Fruit fly (Drosophila melanogaster): ENCODE data around the gene Zip99C.

Gene Zip99C

dm6 chr3R:29861432-29862249 lies 7.1 kb downstream of the Zip99C start, which contains the start of the genes CG15514 and RpS8 (continued):
- TF ChIP-seq prd (optimal IDR thresholded peaks at IDR 0.05): no peak
- 0 out of 3 replicates have a peak, but pooled peaks have one; percentile 51 for TF ChIP-seq prd (GFP tag; IDR thresholded peaks at IDR 0.05)
- TF ChIP-seq Drgx (GFP tag; IDR thresholded peaks at IDR 0.05): no peak
- peak; percentile 90 for TF ChIP-seq Med (GFP tag)
- TF ChIP-seq CG10462 (GFP tag; optimal IDR thresholded peaks at IDR 0.05): peak; percentile 24
- peak; percentile 70 for TF ChIP-seq CG17385 (GFP tag; optimal IDR thresholded peaks at IDR 0.05)
- TF ChIP-seq CG12659 (GFP tag; optimal IDR thresholded peaks at IDR 0.05): peak; percentile 88
- TF ChIP-seq al (GFP tag; IDR thresholded peaks at IDR 0.05): peak; percentile 51; the same call in 1 of the 2 replicates
- TF ChIP-seq YL-1 (GFP tag; optimal IDR thresholded peaks at IDR 0.05): peak; percentile 96
- peak; percentile 74 for TF ChIP-seq so (GFP tag; IDR thresholded peaks at IDR 0.05)
- peak; percentile 70 for TF ChIP-seq CG13296 (GFP tag; optimal IDR thresholded peaks at IDR 0.05)
- peak; percentile 30 for TF ChIP-seq Ssrp (tag; optimal IDR thresholded peaks at IDR 0.05)
- TF ChIP-seq exex (tag; optimal IDR thresholded peaks at IDR 0.05): no peak
- no peak for TF ChIP-seq HmgD (GFP tag; optimal IDR thresholded peaks at IDR 0.05)
- TF ChIP-seq CG9932 (GFP tag; IDR thresholded peaks at IDR 0.05): peak; percentile 65
- peak in 1 of 3 experiments; percentile 55 for TF ChIP-seq lola (GFP tag; optimal IDR thresholded peaks at IDR 0.05)
- peak; percentile 8 for TF ChIP-seq Usf (GFP tag; optimal IDR thresholded peaks at IDR 0.05)
- TF ChIP-seq CG17186 (GFP tag; optimal IDR thresholded peaks at IDR 0.05): peak; percentile 100
- no peak for TF ChIP-seq mld (GFP tag; IDR thresholded peaks at IDR 0.05; ENCODE audit: partially characterized antibody)
- TF ChIP-seq NK7.1 (GFP tag; optimal IDR thresholded peaks at IDR 0.05): peak; percentile 1
- peak; percentile 51 for TF ChIP-seq scrt (GFP tag; optimal IDR thresholded peaks at IDR 0.05)
- TF ChIP-seq Nf-YB (GFP tag; optimal IDR thresholded peaks at IDR 0.05): peak; percentile 30
- TF ChIP-seq CG31365 (tag; optimal IDR thresholded peaks at IDR 0.05): peak; percentile 34
- TF ChIP-seq CG17361 (GFP tag; IDR thresholded peaks at IDR 0.05): peak; percentile 64
- TF ChIP-seq CG11695 (GFP tag; IDR thresholded peaks at IDR 0.05): 0 out of 3 replicates have a peak, but pooled peaks have one; percentile 38
- TF ChIP-seq CG31388 (GFP tag; optimal IDR thresholded peaks at IDR 0.05): no peak
- TF ChIP-seq ewg (GFP tag; optimal IDR thresholded peaks at IDR 0.05): peak; percentile 44
- peak; percentile 63 for TF ChIP-seq CG17829 (tag; optimal IDR thresholded peaks at IDR 0.05)
- TF ChIP-seq CG6683 (GFP tag; optimal IDR thresholded peaks at IDR 0.05): no peak
- peak; percentile 21 for TF ChIP-seq CG4820 (GFP tag; optimal IDR thresholded peaks at IDR 0.05)
- peak; percentile 71 for TF ChIP-seq CG9797 (GFP tag; optimal IDR thresholded peaks at IDR 0.05)
- TF ChIP-seq nerfin-1 (tag; optimal IDR thresholded peaks at IDR 0.05): peak; percentile 72
- no peak for TF ChIP-seq dan (GFP tag; IDR thresholded peaks at IDR 0.05)
- TF ChIP-seq CG15601 (tag; optimal IDR thresholded peaks at IDR 0.05): peak; percentile 71
- peak; percentile 13 for TF ChIP-seq bab2 (GFP tag; optimal IDR thresholded peaks at IDR 0.05)
- no peak for TF ChIP-seq CG15011 (GFP tag; optimal IDR thresholded peaks at IDR 0.05)
- TF ChIP-seq CG6254 (GFP tag; optimal IDR thresholded peaks at IDR 0.05): peak; percentile 35
- no peak for TF ChIP-seq toy (GFP tag; IDR thresholded peaks at IDR 0.05)
- TF ChIP-seq Kr (GFP tag; optimal IDR thresholded peaks at IDR 0.05): peak; percentile 61
- peak; percentile 37; the same call in 1 of the 3 replicates for TF ChIP-seq tgo (GFP tag; IDR thresholded peaks at IDR 0.05)
- TF ChIP-seq Dbx (GFP tag; IDR thresholded peaks at IDR 0.05): peak; percentile 67
- TF ChIP-seq CG4404 (GFP tag; IDR thresholded peaks at IDR 0.05): no peak
- peak; percentile 97 for TF ChIP-seq Ets97D (GFP tag; optimal IDR thresholded peaks at IDR 0.05)
- TF ChIP-seq en (GFP tag; optimal IDR thresholded peaks at IDR 0.05): no peak
- TF ChIP-seq CoRest (tag; optimal IDR thresholded peaks at IDR 0.05): peak; percentile 68
- peak; percentile 36 for TF ChIP-seq ERR (GFP tag; optimal IDR thresholded peaks at IDR 0.05)
- TF ChIP-seq Taf1 (GFP tag; IDR thresholded peaks at IDR 0.05): no peak
- peak; percentile 81 for TF ChIP-seq CG18599 (GFP tag; optimal IDR thresholded peaks at IDR 0.05)
- peak; percentile 47 for TF ChIP-seq CG7839 (tag; optimal IDR thresholded peaks at IDR 0.05)

Measured in whole organism, embryonic.